Worm (Caenorhabditis elegans): ENCODE data around the gene K12H6.4.
A peak's percentile ranks its signal among the peaks of the same experiment; 100 is the strongest.

The K12H6.4 gene

DNA sequence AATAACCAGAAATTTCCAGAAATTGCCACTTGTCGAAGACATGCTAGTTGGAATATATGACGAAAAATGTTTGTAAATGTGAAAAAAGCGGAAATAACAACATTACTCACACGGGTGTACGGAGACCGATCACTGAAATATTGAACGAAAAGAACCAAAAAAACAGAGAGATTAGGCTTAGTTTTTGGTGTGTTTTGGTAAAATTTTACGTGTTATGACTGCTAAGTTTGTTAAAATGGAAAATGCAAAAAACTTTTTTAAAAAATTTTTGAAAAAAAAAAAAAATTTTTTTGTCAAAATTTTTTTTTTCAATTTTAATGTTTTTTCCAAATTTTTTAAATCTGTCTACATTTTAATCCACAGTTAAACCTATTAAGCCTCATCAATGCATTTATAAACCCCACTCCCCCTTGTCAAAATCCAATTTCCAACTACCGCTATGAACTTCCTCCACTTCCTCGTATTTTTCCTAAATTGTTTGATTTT lies 1.6 kb downstream of the K12H6.4 start, which contains the start of the genes fut-4 and K12H6.10:
Gene fut-4 (minus strand): TSS at position 101 of the 486 bp plus-strand sequence.
Gene K12H6.10 (plus strand): TSS at position 436 of the 486 bp plus-strand sequence.
- TF ChIP-seq ceh-58 (GFP tag; IDR thresholded peaks at IDR 0.05) = no peak
- TF ChIP-seq D2030.7 (GFP tag; IDR thresholded peaks at IDR 0.05) = no peak
- no peak for TF ChIP-seq mcd-1 (GFP tag; IDR thresholded peaks at IDR 0.05)

DNA sequence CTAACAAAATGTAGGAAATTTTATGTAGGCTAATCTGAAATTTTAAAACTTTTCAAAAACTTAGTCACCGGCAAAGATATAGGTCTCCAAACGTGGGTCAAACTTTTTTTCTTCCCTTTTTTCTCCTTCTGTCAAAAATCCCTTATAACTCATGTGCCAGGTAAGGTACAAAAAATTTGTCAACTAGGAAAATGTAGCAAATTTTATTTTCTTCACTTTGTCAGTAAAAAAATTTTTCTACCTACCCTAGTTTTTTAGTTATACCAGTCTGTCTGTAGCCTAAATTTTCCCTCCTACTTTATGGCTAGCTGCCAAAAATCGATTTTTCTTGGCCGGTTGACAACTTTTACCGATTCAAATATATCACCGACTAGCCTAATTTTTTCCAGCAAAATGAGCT lies 7.4 kb downstream of the K12H6.4 start, which contains the start of gene set-13:
Gene set-13 (plus strand): TSS at position 301 of the 400 bp plus-strand sequence.
- no peak for TF ChIP-seq Y79H2A.3 (GFP tag; conservative IDR thresholded peaks at IDR 0.05)
- no peak for TF ChIP-seq bed-1 (GFP tag; IDR thresholded peaks at IDR 0.05)
- TF ChIP-seq F33H1.4 (GFP tag; IDR thresholded peaks at IDR 0.05) = no peak
- TF ChIP-seq nhr-90 (tag; optimal IDR thresholded peaks at IDR 0.05) = no peak
- no peak for TF ChIP-seq B0261.1 (tag; optimal IDR thresholded peaks at IDR 0.05)
- TF ChIP-seq snpc-1.3 (tag; optimal IDR thresholded peaks at IDR 0.05; ENCODE audit: insufficient read depth) = no peak
- no peak for TF ChIP-seq somi-1 (GFP tag; optimal IDR thresholded peaks at IDR 0.05)
- no peak for TF ChIP-seq lin-54 (GFP tag; optimal IDR thresholded peaks at IDR 0.05)
- no peak for TF ChIP-seq bed-2 (GFP tag; IDR thresholded peaks at IDR 0.05)
- TF ChIP-seq F55B11.4 (tag; optimal IDR thresholded peaks at IDR 0.05; ENCODE audit: borderline replicate concordance, insufficient read depth) = no peak
- TF ChIP-seq F39B2.1 (GFP tag; IDR thresholded peaks at IDR 0.05) = no peak
- no peak for TF ChIP-seq efl-1 (GFP tag; optimal IDR thresholded peaks at IDR 0.05)
- no peak for TF ChIP-seq hrde-1 (tag; optimal IDR thresholded peaks at IDR 0.05; ENCODE audit: borderline replicate concordance)
- no peak for TF ChIP-seq nhr-27 (tag; optimal IDR thresholded peaks at IDR 0.05)
- TF ChIP-seq dpl-1 (GFP tag; optimal IDR thresholded peaks at IDR 0.05) = no peak
- TF ChIP-seq F52B5.7 (tag; optimal IDR thresholded peaks at IDR 0.05) = no peak
- no peak for TF ChIP-seq pbrm-1 (GFP tag; IDR thresholded peaks at IDR 0.05)

DNA sequence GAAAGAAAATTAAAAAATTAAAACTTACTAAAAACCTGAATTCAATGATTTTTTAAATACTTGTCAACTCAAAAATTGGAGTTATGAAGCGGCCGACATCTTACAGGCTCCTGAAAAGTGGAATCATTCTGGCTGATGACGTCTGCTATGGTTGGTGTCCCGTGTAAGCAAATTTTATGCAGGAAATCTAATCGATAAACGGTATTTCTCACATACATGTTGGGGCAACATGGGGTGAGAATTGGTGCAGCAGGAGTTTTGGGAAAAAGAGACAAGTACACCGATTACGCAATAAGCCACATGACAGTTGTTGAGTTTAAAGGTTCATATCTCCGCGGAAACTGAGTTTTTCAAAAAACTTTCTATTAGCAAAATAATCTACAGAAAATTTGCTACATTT lies 8.6 kb downstream of the K12H6.4 start, which contains the start of gene K12H6.2:
Gene K12H6.2 (minus strand): TSS at position 101 of the 400 bp plus-strand sequence.
- TF ChIP-seq C17E4.6 (GFP tag; IDR thresholded peaks at IDR 0.05) (no peak), snpc-1.3 (tag; optimal IDR thresholded peaks at IDR 0.05; ENCODE audit: insufficient read depth) (no peak), ets-4 (GFP tag; optimal IDR thresholded peaks at IDR 0.05) (no peak), ztf-3 (GFP tag; optimal IDR thresholded peaks at IDR 0.05) (no peak), hmg-1.2 (GFP tag; IDR thresholded peaks at IDR 0.05) (no peak), die-1 (tag; optimal IDR thresholded peaks at IDR 0.05) (no peak), attf-3 (GFP tag; conservative IDR thresholded peaks at IDR 0.05) (no peak), snpc-4 (GFP tag; optimal IDR thresholded peaks at IDR 0.05) (no peak), snpc-4 (tag; optimal IDR thresholded peaks at IDR 0.05) (no peak), madf-10 (tag; optimal IDR thresholded peaks at IDR 0.05) (no peak), ceh-40 (GFP tag; IDR thresholded peaks at IDR 0.05) (no peak), attf-6 (GFP tag; IDR thresholded peaks at IDR 0.05) (no peak)

DNA sequence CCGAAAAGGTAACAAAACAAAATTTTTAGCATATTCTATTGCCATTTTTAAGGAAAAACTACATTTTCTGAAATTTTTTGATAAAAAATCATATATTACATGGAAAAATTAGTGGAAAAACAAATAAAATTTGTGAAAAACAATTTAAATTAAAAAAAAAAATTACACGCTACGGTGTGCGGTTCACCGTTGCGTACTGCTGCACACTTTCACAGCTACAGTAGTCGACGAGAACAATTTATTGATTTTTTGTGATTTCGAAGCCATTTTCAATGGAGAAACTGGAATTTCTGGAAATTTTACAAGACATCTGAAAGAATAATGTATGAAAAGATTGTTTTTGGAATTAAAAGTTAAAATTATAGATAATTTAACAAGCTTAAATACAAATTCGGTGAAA lies 9.1 kb downstream of the K12H6.4 start:
- TF ChIP-seq F37B4.10 (GFP tag; IDR thresholded peaks at IDR 0.05) = no peak
- TF ChIP-seq F23B12.7 (tag; optimal IDR thresholded peaks at IDR 0.05; ENCODE audit: insufficient read depth) = no peak
- TF ChIP-seq T07F8.4 (tag; optimal IDR thresholded peaks at IDR 0.05) = no peak
- TF ChIP-seq hmg-1.2 (GFP tag; IDR thresholded peaks at IDR 0.05) = no peak
- peak; percentile 94 for TF ChIP-seq lsl-1 (GFP tag; optimal IDR thresholded peaks at IDR 0.05)
- TF ChIP-seq mcd-1 (GFP tag; IDR thresholded peaks at IDR 0.05) = 0 out of 2 replicates have a peak, but pooled peaks have one; percentile 14
- TF ChIP-seq ztf-22 (GFP tag; optimal IDR thresholded peaks at IDR 0.05) = no peak
- peak; percentile 48; the same call in 1 of the 2 replicates for TF ChIP-seq madf-8 (GFP tag; conservative IDR thresholded peaks at IDR 0.05)
- no peak for TF ChIP-seq ceh-91 (GFP tag; IDR thresholded peaks at IDR 0.05)
- peak; percentile 86 for TF ChIP-seq madf-6 (GFP tag; IDR thresholded peaks at IDR 0.05)
- no peak for TF ChIP-seq rpc-1 (optimal IDR thresholded peaks at IDR 0.05)
- no peak for TF ChIP-seq rpc-1 (tag; optimal IDR thresholded peaks at IDR 0.05)
- no peak for TF ChIP-seq F57A8.1 (GFP tag; optimal IDR thresholded peaks at IDR 0.05)
- no peak for TF ChIP-seq attf-3 (GFP tag; conservative IDR thresholded peaks at IDR 0.05)
- TF ChIP-seq efl-1 (GFP tag; optimal IDR thresholded peaks at IDR 0.05) = peak; percentile 12
- TF ChIP-seq B0019.2 (GFP tag; conservative IDR thresholded peaks at IDR 0.05) = no peak
- TF ChIP-seq snpc-1.3 (tag; optimal IDR thresholded peaks at IDR 0.05; ENCODE audit: insufficient read depth) = peak; percentile 28
- peak; percentile 85 for TF ChIP-seq xnd-1 (tag; optimal IDR thresholded peaks at IDR 0.05)
